Worm (Caenorhabditis elegans) whole organism, L2 larva: ENCODE data around the gene nurf-1.

Experiments
- ceh-16 ChIP-seq: fragments of 150-350 bp; optimal IDR thresholded peaks from 2 replicates; lab custom pipeline; 2014; ENCODE audit warnings: missing biosample characterization, missing genetic modification characterization
- crh-2 ChIP-seq: sonication (generic microtip); optimal IDR thresholded peaks from 2 replicates; lab custom pipeline; 2017; ENCODE audit warnings: missing biosample characterization, missing genetic modification characterization
- elt-1 ChIP-seq: fragments of 150-350 bp; optimal IDR thresholded peaks from 2 replicates; lab custom pipeline; 2014; ENCODE audit warnings: missing biosample characterization, missing genetic modification characterization
- lsy-2 ChIP-seq, 2 experiments: fragments of 150-350 bp in 1 of 2; sonication (generic microtip) in 1 of 2; optimal IDR thresholded peaks; 2 replicates each; lab custom pipeline; 2014 to 2017; ENCODE audit warnings: missing biosample characterization in 2 of 2, missing genetic modification characterization in 2 of 2
- nhr-77 ChIP-seq: fragments of 150-350 bp; optimal IDR thresholded peaks from 2 replicates; lab custom pipeline; 2014; ENCODE audit warnings: missing biosample characterization, missing genetic modification characterization
- snpc-4 ChIP-seq: fragments of 150-350 bp; optimal IDR thresholded peaks from 2 replicates; lab custom pipeline; 2014; ENCODE audit warnings: missing biosample characterization, missing genetic modification characterization
- unc-39 ChIP-seq: fragments of 150-350 bp; optimal IDR thresholded peaks from 2 replicates; lab custom pipeline; 2014; ENCODE audit warnings: missing biosample characterization, missing genetic modification characterization
- unc-62 ChIP-seq: fragments of 150-350 bp; optimal IDR thresholded peaks from 2 replicates; lab custom pipeline; 2014; ENCODE audit warnings: missing biosample characterization, missing genetic modification reagents, missing genetic modification characterization

- TF ChIP-seq crh-2 (tag; lab: Kevin White, UChicago) = no peak
- TF ChIP-seq unc-39 (tag; lab: Kevin White, UChicago) = no peak
- TF ChIP-seq nhr-77 (tag; lab: Kevin White, UChicago) = no peak
- peak in 1 of 2 experiments; percentile 15 for TF ChIP-seq lsy-2 (tag; optimal IDR thresholded peaks at IDR 0.05; lab: Kevin White, UChicago)
- no peak for TF ChIP-seq snpc-4 (tag; lab: Kevin White, UChicago)
- TF ChIP-seq unc-62 (GFP tag; lab: Kevin White, UChicago) = no peak
- no peak for TF ChIP-seq elt-1 (tag; lab: Kevin White, UChicago)
- no peak for TF ChIP-seq ceh-16 (tag; lab: Kevin White, UChicago)
Measured at ce11 chrII:14350768-14351167, 39.7 kb upstream of the nurf-1 start.
